Worm (Caenorhabditis elegans) whole organism, early embryonic: ENCODE results near the gene ceh-21.

Experiments used
- aly-1 ChIP-seq: sonication (generic microtip); optimal IDR thresholded peaks from 2 replicates; lab custom pipeline; 2016; ENCODE audit warnings: missing genetic modification characterization, missing compliant biosample characterization
- ama-1 ChIP-seq: fragments of 150-350 bp; optimal IDR thresholded peaks from 2 replicates; lab custom pipeline; 2014
- ceh-13 ChIP-seq: fragments of 200-800 bp; sonication (Bioruptor generic); optimal IDR thresholded peaks from 2 replicates; lab custom pipeline; 2018; ENCODE audit warnings: mild to moderate bottlenecking, missing genetic modification characterization, missing compliant biosample characterization
- ets-7 ChIP-seq: sonication (generic microtip); optimal IDR thresholded peaks from 2 replicates; lab custom pipeline; 2016; ENCODE audit warnings: missing genotype, missing genetic modification characterization, missing compliant biosample characterization
- hnd-1 ChIP-seq: sonication (generic microtip); optimal IDR thresholded peaks from 2 replicates; lab custom pipeline; 2016; ENCODE audit warnings: missing genetic modification characterization, missing compliant biosample characterization
- pes-1 ChIP-seq: fragments of 200-800 bp; sonication (Bioruptor generic); IDR thresholded peaks from 2 replicates; pipeline ENCODE4 v1.3.6; 2022; ENCODE audit warnings: missing genetic modification reagents, missing genetic modification characterization, missing compliant biosample characterization
- tra-4 ChIP-seq: sonication (generic microtip); optimal IDR thresholded peaks from 2 replicates; lab custom pipeline; 2017; ENCODE audit warnings: missing genetic modification characterization, missing compliant biosample characterization

ce11 chrX:1811436-1811835, 41.1 kb downstream of the ceh-21 start, which contains the start of gene C14E2.3:
- TF ChIP-seq aly-1, result no peak
- TF ChIP-seq ama-1, result no peak
- TF ChIP-seq ceh-13 (GFP tag; lab: Kevin White, UChicago), result no peak
- TF ChIP-seq ets-7, result no peak
- TF ChIP-seq hnd-1 (tag; lab: Kevin White, UChicago), result no peak
- no peak for TF ChIP-seq tra-4 (tag; lab: Kevin White, UChicago)
- no peak for TF ChIP-seq pes-1
